Fruit fly (Drosophila melanogaster) whole organism, wandering third instar larva: ENCODE results near the gene wdn.

ENCODE experiments used
- CG32264 ChIP-seq: fragments of 200-800 bp; sonication (Bioruptor generic); optimal IDR thresholded peaks from 2 replicates; lab custom pipeline; 2016; ENCODE audit warnings: missing biosample characterization, missing genetic modification characterization
- CG9705 ChIP-seq: fragments of 200-800 bp; sonication (Bioruptor generic); optimal IDR thresholded peaks from 2 replicates; lab custom pipeline; 2018; ENCODE audit warnings: missing biosample characterization, mild to moderate bottlenecking, missing genetic modification characterization
- CrebA ChIP-seq: fragments of 200-800 bp; sonication (Bioruptor generic); optimal IDR thresholded peaks from 2 replicates; lab custom pipeline; 2016; ENCODE audit warnings: missing biosample characterization, mild to moderate bottlenecking, missing genetic modification characterization, borderline replicate concordance
- Dfd ChIP-seq: fragments of >200 bp; optimal IDR thresholded peaks from 2 replicates; lab custom pipeline; 2017; ENCODE audit warnings: missing biosample characterization, missing genetic modification characterization
- Dif ChIP-seq: fragments of 200-275, 200-300 bp; sonication (Bioruptor generic); optimal IDR thresholded peaks from 2 replicates; lab custom pipeline; 2018; ENCODE audit warnings: missing biosample characterization, missing genetic modification characterization; ENCODE audit not compliant: partially characterized antibody
- GATAd ChIP-seq: sonication (Bioruptor generic); optimal IDR thresholded peaks from 2 replicates; lab custom pipeline; 2016; ENCODE audit warnings: missing biosample characterization, missing genetic modification characterization
- HLH106 ChIP-seq: fragments of 200-800 bp; optimal IDR thresholded peaks from 3 replicates; lab custom pipeline; 2019; ENCODE audit warnings: missing biosample characterization, mild to moderate bottlenecking, missing genetic modification characterization, moderate library complexity
- Hr78 ChIP-seq: fragments of >200 bp; optimal IDR thresholded peaks from 2 replicates; lab custom pipeline; 2017; ENCODE audit warnings: missing biosample characterization, missing genetic modification characterization
- Hr83 ChIP-seq: fragments of 200-300 bp; sonication (Bioruptor generic); optimal IDR thresholded peaks from 2 replicates; lab custom pipeline; 2016; ENCODE audit warnings: missing biosample characterization, mild to moderate bottlenecking, missing genetic modification characterization, moderate library complexity; ENCODE audit not compliant: poor library complexity, severe bottlenecking
- Jra ChIP-seq: sonication (Bioruptor generic); optimal IDR thresholded peaks from 2 replicates; lab custom pipeline; 2016; ENCODE audit warnings: missing biosample characterization, missing genetic modification characterization
- Mio ChIP-seq: sonication (Bioruptor generic); optimal IDR thresholded peaks from 2 replicates; lab custom pipeline; 2016; ENCODE audit warnings: missing biosample characterization, missing genetic modification characterization
- OdsH ChIP-seq: fragments of 200-800 bp; sonication (Bioruptor generic); optimal IDR thresholded peaks from 2 replicates; lab custom pipeline; 2016; ENCODE audit warnings: missing biosample characterization, mild to moderate bottlenecking, missing genetic modification characterization
- Rel ChIP-seq, 2 experiments: fragments of 200-800 bp; sonication (Bioruptor generic) in 1 of 2; optimal IDR thresholded peaks; 2 replicates in 1 of 2; 3 replicates in 1 of 2; lab custom pipeline; 2016 to 2019; ENCODE audit warnings: mild to moderate bottlenecking in 2 of 2, missing biosample characterization in 2 of 2, missing genetic modification characterization in 2 of 2, moderate library complexity in 1 of 2
- Vsx2 ChIP-seq: fragments of 200-300, 225-300 bp; sonication (Bioruptor generic); optimal IDR thresholded peaks from 2 replicates; lab custom pipeline; 2018; ENCODE audit warnings: missing biosample characterization, missing genetic modification characterization; ENCODE audit not compliant: partially characterized antibody
- dl ChIP-seq, 2 experiments: fragments of 175-275, 200-275 bp in 1 of 2; fragments of 200-275 bp in 1 of 2; sonication (Bioruptor generic); optimal IDR thresholded peaks; lab custom pipeline; 2018; ENCODE audit warnings: mild to moderate bottlenecking in 2 of 2, missing biosample characterization in 2 of 2, missing genetic modification characterization in 2 of 2, moderate library complexity in 2 of 2; ENCODE audit not compliant: partially characterized antibody in 2 of 2, insufficient read depth in 1 of 2
- dmrt93B ChIP-seq: fragments of 200-800 bp; sonication (Bioruptor generic); optimal IDR thresholded peaks from 2 replicates; lab custom pipeline; 2018; ENCODE audit warnings: missing biosample characterization, mild to moderate bottlenecking, missing genetic modification characterization
- dsf ChIP-seq: sonication (Bioruptor generic); optimal IDR thresholded peaks from 2 replicates; lab custom pipeline; 2016; ENCODE audit warnings: missing biosample characterization, missing genetic modification characterization, borderline replicate concordance
- ey ChIP-seq: fragments of 200-800 bp; sonication (Bioruptor generic); optimal IDR thresholded peaks from 2 replicates; lab custom pipeline; 2016; ENCODE audit warnings: missing biosample characterization, missing genetic modification characterization
- foxo ChIP-seq, 2 experiments: fragments of 200-800 bp; sonication (Bioruptor generic); optimal IDR thresholded peaks; 2 replicates in 1 of 2; 3 replicates in 1 of 2; lab custom pipeline; 2016 to 2017; ENCODE audit warnings: missing biosample characterization in 2 of 2, missing genetic modification characterization in 2 of 2
- fru ChIP-seq: fragments of 200-800 bp; sonication (Bioruptor generic); optimal IDR thresholded peaks from 3 replicates; lab custom pipeline; 2016; ENCODE audit warnings: missing biosample characterization, mild to moderate bottlenecking, missing genetic modification characterization
- h ChIP-seq: fragments of 200-800 bp; sonication (Bioruptor generic); optimal IDR thresholded peaks from 3 replicates; lab custom pipeline; 2016; ENCODE audit warnings: missing biosample characterization, mild to moderate bottlenecking, missing genetic modification characterization
- psq ChIP-seq: fragments of 200-800 bp; sonication (Bioruptor generic); optimal IDR thresholded peaks from 3 replicates; lab custom pipeline; 2017; ENCODE audit warnings: missing biosample characterization, mild to moderate bottlenecking, missing genetic modification characterization, moderate library complexity
- rgr ChIP-seq: fragments of 200-800 bp; sonication (Bioruptor generic); optimal IDR thresholded peaks from 3 replicates; lab custom pipeline; 2016; ENCODE audit warnings: missing biosample characterization, mild to moderate bottlenecking, missing genetic modification characterization
- sv ChIP-seq: fragments of 200-800 bp; sonication (Bioruptor generic); optimal IDR thresholded peaks from 3 replicates; lab custom pipeline; 2016; ENCODE audit warnings: missing biosample characterization, missing genetic modification characterization
- usp ChIP-seq: fragments of >200 bp; optimal IDR thresholded peaks from 2 replicates; lab custom pipeline; 2017; ENCODE audit warnings: missing biosample characterization, missing genetic modification characterization
- woc ChIP-seq: sonication (Bioruptor generic); optimal IDR thresholded peaks from 2 replicates; lab custom pipeline; 2016; ENCODE audit warnings: missing biosample characterization, mild to moderate bottlenecking, missing genetic modification characterization

The wdn gene

dm6 chr3R:28843776-28844610 lies 32.9 kb upstream of the wdn start:
- TF ChIP-seq Hr83 (GFP tag; lab: Kevin White, UChicago) (no peak), Mio (no peak), Hr78 (no peak)

dm6 chr3R:28842431-28842830 lies 31.3 kb upstream of the wdn start:
- TF ChIP-seq sv (GFP tag; lab: Kevin White, UChicago): no peak

dm6 chr3R:28841968-28842367 lies 30.8 kb upstream of the wdn start:
- TF ChIP-seq Jra (GFP tag; lab: Kevin White, UChicago) (no peak), dsf (no peak), psq (GFP tag; lab: Kevin White, UChicago) (no peak), rgr (GFP tag; lab: Kevin White, UChicago) (no peak), Vsx2 (GFP tag; lab: Kevin White, UChicago) (no peak), HLH106 (no peak)

- TF ChIP-seq dl (GFP tag; optimal IDR thresholded peaks at IDR 0.05; lab: Kevin White, UChicago; ENCODE audit: insufficient read depth in 1 of 2, partially characterized antibody in 2 of 2) (no peak), fru (GFP tag; lab: Kevin White, UChicago) (no peak), dsf (no peak), Vsx2 (GFP tag; lab: Kevin White, UChicago) (no peak), ey (GFP tag; lab: Kevin White, UChicago) (no peak), h (no peak), woc (GFP tag; lab: Kevin White, UChicago) (no peak), HLH106 (no peak), Dif (no peak), GATAd (GFP tag; lab: Kevin White, UChicago) (no peak), rgr (GFP tag; lab: Kevin White, UChicago) (no peak)
These were observed 29.5 kb upstream of the wdn start for dm6 chr3R:28840620-28841019.

- TF ChIP-seq usp (GFP tag; lab: Kevin White, UChicago) (no peak), woc (GFP tag; lab: Kevin White, UChicago) (no peak), HLH106 (peak; percentile 66), fru (GFP tag; lab: Kevin White, UChicago) (peak; percentile 38), CG32264 (GFP tag; lab: Kevin White, UChicago) (peak; percentile 30), CG9705 (GFP tag; lab: Kevin White, UChicago) (peak; percentile 35), dmrt93B (GFP tag; lab: Kevin White, UChicago) (peak; percentile 62), ey (GFP tag; lab: Kevin White, UChicago) (peak; percentile 29), sv (GFP tag; lab: Kevin White, UChicago) (peak; percentile 17), Hr83 (GFP tag; lab: Kevin White, UChicago) (peak; percentile 67), Rel (GFP tag; optimal IDR thresholded peaks at IDR 0.05; lab: Kevin White, UChicago) (no peak), Rel (tag; optimal IDR thresholded peaks at IDR 0.05; lab: Kevin White, UChicago) (peak; percentile 76), CrebA (GFP tag; lab: Kevin White, UChicago) (no peak), foxo (GFP tag; optimal IDR thresholded peaks at IDR 0.05; lab: Kevin White, UChicago) (peak in 1 of 2 experiments; percentile 55), Vsx2 (GFP tag; lab: Kevin White, UChicago) (no peak), OdsH (GFP tag; lab: Kevin White, UChicago) (peak; percentile 43), Hr78 (no peak), psq (GFP tag; lab: Kevin White, UChicago) (peak; percentile 5), Dfd (no peak)
- TF ChIP-seq, all 38 proteins: peak for 12
These were observed 20.6 kb upstream of the wdn start, which contains the start of gene WASp for dm6 chr3R:28831626-28832267. WASp (minus strand) TSS chr3R:28832024.
